Worm (Caenorhabditis elegans) whole organism, early embryonic: ENCODE data around the gene B0361.11.

Experiments
- B0310.2 ChIP-seq: sonication (generic microtip); optimal IDR thresholded peaks from 2 replicates; lab custom pipeline; 2016; ENCODE audit warnings: mild to moderate bottlenecking, missing genetic modification characterization, missing compliant biosample characterization
- F13C5.2 ChIP-seq: sonication (generic microtip); optimal IDR thresholded peaks from 2 replicates; lab custom pipeline; 2017; ENCODE audit warnings: mild to moderate bottlenecking, missing genetic modification characterization, inconsistent platforms, missing compliant biosample characterization
- aly-1 ChIP-seq: sonication (generic microtip); optimal IDR thresholded peaks from 2 replicates; lab custom pipeline; 2016; ENCODE audit warnings: missing genetic modification characterization, missing compliant biosample characterization
- ama-1 ChIP-seq: fragments of 150-350 bp; optimal IDR thresholded peaks from 2 replicates; lab custom pipeline; 2014
- ceh-13 ChIP-seq: fragments of 200-800 bp; sonication (Bioruptor generic); optimal IDR thresholded peaks from 2 replicates; lab custom pipeline; 2018; ENCODE audit warnings: mild to moderate bottlenecking, missing genetic modification characterization, missing compliant biosample characterization
- ceh-36 ChIP-seq: sonication (generic microtip); optimal IDR thresholded peaks from 2 replicates; lab custom pipeline; 2016; ENCODE audit warnings: missing genetic modification characterization, inconsistent platforms, missing compliant biosample characterization
- ets-7 ChIP-seq: sonication (generic microtip); optimal IDR thresholded peaks from 2 replicates; lab custom pipeline; 2016; ENCODE audit warnings: missing genotype, missing genetic modification characterization, missing compliant biosample characterization
- flt-1 ChIP-seq: fragments of 200-800 bp; sonication (Bioruptor generic); IDR thresholded peaks from 2 replicates; pipeline ENCODE4 v1.3.6; 2022; ENCODE audit warnings: missing genetic modification characterization, missing compliant biosample characterization
- hmbx-1 ChIP-seq: sonication (generic microtip); optimal IDR thresholded peaks from 2 replicates; lab custom pipeline; 2016; ENCODE audit warnings: mild to moderate bottlenecking, missing genetic modification characterization, missing compliant biosample characterization
- hmg-4 ChIP-seq: fragments of 200-800 bp; sonication (Bioruptor generic); optimal IDR thresholded peaks from 2 replicates; lab custom pipeline; 2018; ENCODE audit warnings: mild to moderate bottlenecking, missing genetic modification characterization, missing compliant biosample characterization
- hnd-1 ChIP-seq: sonication (generic microtip); optimal IDR thresholded peaks from 2 replicates; lab custom pipeline; 2016; ENCODE audit warnings: missing genetic modification characterization, missing compliant biosample characterization
- pes-1 ChIP-seq: fragments of 200-800 bp; sonication (Bioruptor generic); IDR thresholded peaks from 2 replicates; pipeline ENCODE4 v1.3.6; 2022; ENCODE audit warnings: missing genetic modification reagents, missing genetic modification characterization, missing compliant biosample characterization
- scrt-1 ChIP-seq: fragments of 200-800 bp; sonication (Bioruptor generic); IDR thresholded peaks from 2 replicates; pipeline ENCODE4 v1.3.6; 2022; ENCODE audit warnings: missing genetic modification characterization, missing compliant biosample characterization
- sea-1 ChIP-seq: fragments of 200-800 bp; sonication (Bioruptor generic); conservative IDR thresholded peaks from 2 replicates; pipeline ENCODE4 v1.3.6; 2022; ENCODE audit warnings: missing genetic modification characterization, missing compliant biosample characterization
- tbx-11 ChIP-seq: fragments of 200-800 bp; sonication (Bioruptor generic); IDR thresholded peaks from 2 replicates; pipeline ENCODE4 v1.3.6; 2022; ENCODE audit warnings: missing genetic modification characterization, missing compliant biosample characterization
- tbx-37 ChIP-seq: fragments of 200-800 bp; sonication (Bioruptor generic); conservative IDR thresholded peaks from 2 replicates; pipeline ENCODE4 v1.3.6; 2022; ENCODE audit warnings: missing genetic modification reagents, missing genetic modification characterization, missing compliant biosample characterization
- tra-4 ChIP-seq: sonication (generic microtip); optimal IDR thresholded peaks from 2 replicates; lab custom pipeline; 2017; ENCODE audit warnings: missing genetic modification characterization, missing compliant biosample characterization

B0361.11 gene

DNA sequence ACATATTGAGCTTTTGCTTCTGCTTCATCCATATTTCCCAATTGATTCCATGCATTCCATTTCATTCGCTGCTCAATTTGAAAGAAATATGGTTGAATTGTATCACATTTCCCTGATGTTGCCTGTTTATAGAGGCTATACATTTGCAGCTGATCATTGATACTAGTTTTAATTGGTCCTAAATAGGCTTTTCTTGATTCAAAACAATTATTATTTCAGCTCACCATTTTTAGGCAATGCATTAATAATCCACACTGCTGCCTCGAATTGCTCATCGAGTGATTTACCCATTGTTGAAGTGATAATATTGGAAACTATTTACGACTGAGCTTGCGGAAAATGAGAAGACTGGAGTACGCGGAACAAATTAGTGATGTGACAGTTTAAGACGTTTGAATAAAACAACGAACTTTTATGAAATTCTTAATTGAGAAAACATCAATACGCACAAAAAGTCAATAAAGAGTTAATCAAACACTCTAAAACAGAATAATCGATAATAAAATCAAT lies 31.3 kb downstream of the B0361.11 start, which contains the start of gene acbp-4:
TSS of gene acbp-4 (minus strand) at position 510 of the 510 bp plus-strand sequence.
- TF ChIP-seq ceh-36 (tag; lab: Kevin White, UChicago) (no peak), hnd-1 (tag; lab: Kevin White, UChicago) (no peak), pes-1 (GFP tag; lab: Robert Waterston, UW) (no peak), aly-1 (tag; lab: Kevin White, UChicago) (no peak), F13C5.2 (tag; lab: Kevin White, UChicago) (no peak), sea-1 (GFP tag; lab: Robert Waterston, UW) (no peak), tbx-37 (GFP tag; lab: Robert Waterston, UW) (no peak), tra-4 (no peak), hmbx-1 (tag; lab: Kevin White, UChicago) (no peak), B0310.2 (tag; lab: Kevin White, UChicago) (no peak)

DNA sequence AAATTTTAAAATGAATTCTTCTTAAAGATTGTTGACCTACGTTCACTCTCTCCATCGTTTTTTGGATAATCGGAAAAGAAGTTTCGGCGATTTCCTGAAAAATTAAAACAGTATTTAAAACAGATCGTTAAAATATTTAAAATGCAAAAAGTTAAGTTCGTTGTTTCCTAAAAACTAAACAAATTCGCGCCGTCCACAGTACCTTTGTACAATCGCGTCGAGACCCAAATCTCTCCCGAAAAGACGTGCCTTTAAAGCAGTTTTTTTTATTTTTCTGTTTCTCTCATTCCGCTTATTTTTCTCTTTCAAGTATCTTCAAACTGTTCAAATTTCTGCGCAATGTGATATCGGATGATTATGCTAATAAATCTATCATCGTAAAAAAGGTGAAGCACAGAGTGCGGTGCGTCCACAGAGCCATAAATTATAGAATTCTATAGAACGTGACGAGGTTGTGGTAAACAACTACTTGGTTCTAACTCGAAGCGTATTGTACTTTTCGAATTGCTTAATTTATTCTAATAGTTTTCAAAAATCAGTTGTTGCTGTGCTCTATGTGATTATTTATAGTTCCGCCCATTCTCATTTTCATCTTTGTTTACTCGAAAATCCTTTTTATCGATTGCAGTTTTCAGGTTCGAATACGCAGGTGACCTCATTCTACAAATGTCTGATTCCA lies 33.4 kb downstream of the B0361.11 start, which contains the start of the genes F56C9.6 and F56C9.3:
TSS of gene F56C9.6 (minus strand) at position 112 of the 679 bp plus-strand sequence.
TSS of gene F56C9.3 (plus strand) at position 629 of the 679 bp plus-strand sequence.
- no peak for TF ChIP-seq ets-7 (tag; lab: Kevin White, UChicago)
- TF ChIP-seq aly-1 (tag; lab: Kevin White, UChicago) = no peak
- no peak for TF ChIP-seq ceh-36 (tag; lab: Kevin White, UChicago)
- TF ChIP-seq hmbx-1 (tag; lab: Kevin White, UChicago) = no peak
- no peak for TF ChIP-seq hmg-4 (GFP tag; lab: Kevin White, UChicago)
- no peak for TF ChIP-seq ceh-13 (GFP tag; lab: Kevin White, UChicago)
- TF ChIP-seq sea-1 (GFP tag; lab: Robert Waterston, UW) = no peak
- TF ChIP-seq hnd-1 (tag; lab: Kevin White, UChicago) = no peak
- TF ChIP-seq tbx-11 (GFP tag; lab: Robert Waterston, UW) = no peak
- no peak for TF ChIP-seq tbx-37 (GFP tag; lab: Robert Waterston, UW)
- TF ChIP-seq tra-4 = no peak
- TF ChIP-seq B0310.2 (tag; lab: Kevin White, UChicago) = no peak
- no peak for TF ChIP-seq flt-1
- no peak for TF ChIP-seq scrt-1 (GFP tag; lab: Robert Waterston, UW)
- TF ChIP-seq F13C5.2 (tag; lab: Kevin White, UChicago) = no peak

DNA sequence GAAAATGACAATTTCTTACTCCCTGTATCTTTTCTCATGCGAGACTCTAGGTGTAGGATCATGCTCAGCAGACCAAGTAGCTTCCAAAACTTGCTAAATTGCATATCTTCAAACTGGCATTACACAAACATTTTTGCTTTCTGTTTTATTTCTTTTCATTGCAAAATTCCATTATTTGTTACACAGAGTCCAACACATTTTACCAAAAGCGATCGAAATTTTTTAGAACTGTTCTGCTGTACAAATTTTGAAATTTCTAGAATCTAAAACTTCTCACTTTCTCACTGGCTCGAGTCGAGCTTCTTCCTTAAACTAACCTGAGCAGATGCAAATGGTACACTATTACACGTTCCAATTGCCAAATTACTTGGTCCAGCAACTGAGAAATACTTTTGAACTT lies 37.1 kb downstream of the B0361.11 start:
- TF ChIP-seq tbx-37 (GFP tag; lab: Robert Waterston, UW) (no peak), hmg-4 (GFP tag; lab: Kevin White, UChicago) (no peak), ama-1 (no peak), F13C5.2 (tag; lab: Kevin White, UChicago) (no peak), pes-1 (GFP tag; lab: Robert Waterston, UW) (no peak), flt-1 (no peak), tbx-11 (GFP tag; lab: Robert Waterston, UW) (no peak), sea-1 (GFP tag; lab: Robert Waterston, UW) (no peak), ceh-36 (tag; lab: Kevin White, UChicago) (no peak), hnd-1 (tag; lab: Kevin White, UChicago) (no peak), ets-7 (tag; lab: Kevin White, UChicago) (no peak), hmbx-1 (tag; lab: Kevin White, UChicago) (no peak), scrt-1 (GFP tag; lab: Robert Waterston, UW) (no peak), ceh-13 (GFP tag; lab: Kevin White, UChicago) (no peak), tra-4 (no peak), B0310.2 (tag; lab: Kevin White, UChicago) (no peak), aly-1 (tag; lab: Kevin White, UChicago) (no peak)

DNA sequence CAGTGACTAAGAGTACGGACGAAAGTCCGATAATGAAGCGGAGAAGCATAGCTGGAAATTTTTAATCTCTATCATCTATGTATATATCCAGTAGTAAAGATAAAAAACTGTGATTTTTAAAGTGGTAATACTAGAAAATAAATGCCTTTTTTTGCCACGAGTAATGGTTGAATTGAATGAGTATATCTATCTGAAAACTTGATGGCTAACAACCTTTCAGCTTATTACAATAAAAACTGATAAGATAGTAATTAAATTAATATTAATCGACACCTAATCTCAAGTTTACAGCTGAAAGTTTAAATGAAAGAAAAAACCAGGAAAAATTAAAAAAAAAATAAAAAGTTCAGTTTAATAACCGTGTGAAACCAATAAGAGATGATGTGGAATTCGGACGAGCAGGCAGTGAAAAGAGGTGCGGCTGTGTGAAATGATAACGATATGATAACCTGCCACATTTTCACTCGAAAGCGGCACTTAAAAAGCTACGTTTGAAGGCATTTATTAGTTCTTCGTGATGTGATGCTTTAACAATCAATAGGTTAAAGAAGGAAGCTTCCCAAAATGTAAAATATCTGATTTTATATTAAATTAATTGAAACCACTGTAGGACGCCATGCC lies 37.6 kb downstream of the B0361.11 start, which contains the start of gene nspg-6:
TSS of gene nspg-6 (minus strand) at position 51 of the 621 bp plus-strand sequence.
- TF ChIP-seq hmg-4 (GFP tag; lab: Kevin White, UChicago) (no peak), ets-7 (tag; lab: Kevin White, UChicago) (no peak), sea-1 (GFP tag; lab: Robert Waterston, UW) (no peak), tbx-11 (GFP tag; lab: Robert Waterston, UW) (no peak), flt-1 (no peak)

DNA sequence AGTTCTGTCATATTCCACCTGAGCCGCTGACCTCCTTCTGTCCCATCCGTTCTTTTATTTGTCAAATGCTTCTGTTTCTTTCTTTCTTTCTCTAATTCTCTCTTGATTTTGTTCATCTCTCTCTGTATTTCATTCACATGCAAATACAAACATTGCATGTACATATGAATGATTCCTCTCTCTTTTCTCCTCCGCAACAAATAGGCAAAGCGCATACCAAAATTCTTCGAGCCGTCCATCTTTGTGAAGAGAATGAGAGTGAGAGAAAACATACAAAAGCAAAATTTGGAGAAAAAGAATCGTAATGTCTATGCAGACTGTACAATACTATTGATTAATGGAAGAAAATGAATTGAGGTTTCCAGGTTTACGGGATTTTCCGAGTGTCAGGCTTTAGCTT lies 40.0 kb downstream of the B0361.11 start:
- TF ChIP-seq pes-1 (GFP tag; lab: Robert Waterston, UW) (no peak), tbx-11 (GFP tag; lab: Robert Waterston, UW) (no peak), F13C5.2 (tag; lab: Kevin White, UChicago) (no peak), aly-1 (tag; lab: Kevin White, UChicago) (no peak), hmg-4 (GFP tag; lab: Kevin White, UChicago) (no peak), B0310.2 (tag; lab: Kevin White, UChicago) (no peak), sea-1 (GFP tag; lab: Robert Waterston, UW) (no peak), hnd-1 (tag; lab: Kevin White, UChicago) (no peak), ceh-36 (tag; lab: Kevin White, UChicago) (no peak), scrt-1 (GFP tag; lab: Robert Waterston, UW) (no peak), tra-4 (no peak), ets-7 (tag; lab: Kevin White, UChicago) (no peak), flt-1 (no peak), ceh-13 (GFP tag; lab: Kevin White, UChicago) (no peak), hmbx-1 (tag; lab: Kevin White, UChicago) (no peak), ama-1 (no peak)

DNA sequence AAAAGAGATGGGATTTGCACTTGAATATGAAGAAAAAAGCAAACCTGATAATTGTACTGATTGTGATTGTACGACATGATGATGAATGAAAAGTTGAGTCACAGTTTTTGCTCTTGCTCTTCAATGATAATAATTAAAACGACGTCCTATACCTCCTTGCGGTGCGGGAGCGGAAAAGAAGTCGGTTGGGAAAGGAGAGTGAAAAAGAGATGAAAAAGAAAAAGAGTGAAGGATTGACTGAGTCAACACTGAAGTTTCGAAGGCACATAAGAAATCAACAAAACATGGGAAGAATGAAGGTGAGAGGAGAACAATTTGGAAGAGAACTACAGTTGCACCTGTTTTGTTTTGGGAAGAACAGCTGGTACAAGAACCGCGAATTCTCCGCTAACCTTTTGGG lies 42.0 kb downstream of the B0361.11 start, which contains the start of gene F56C9.8:
TSS of gene F56C9.8 (minus strand) at position 120 of the 400 bp plus-strand sequence.
- TF ChIP-seq ceh-13 (GFP tag; lab: Kevin White, UChicago) = no peak
- TF ChIP-seq pes-1 (GFP tag; lab: Robert Waterston, UW) = no peak
- no peak for TF ChIP-seq scrt-1 (GFP tag; lab: Robert Waterston, UW)
- no peak for TF ChIP-seq tbx-11 (GFP tag; lab: Robert Waterston, UW)
- TF ChIP-seq ama-1 = no peak
- no peak for TF ChIP-seq sea-1 (GFP tag; lab: Robert Waterston, UW)
- TF ChIP-seq tbx-37 (GFP tag; lab: Robert Waterston, UW) = no peak
- TF ChIP-seq B0310.2 (tag; lab: Kevin White, UChicago) = no peak
- no peak for TF ChIP-seq hmbx-1 (tag; lab: Kevin White, UChicago)
- TF ChIP-seq flt-1 = no peak
- no peak for TF ChIP-seq hnd-1 (tag; lab: Kevin White, UChicago)
- TF ChIP-seq ets-7 (tag; lab: Kevin White, UChicago) = no peak
- TF ChIP-seq F13C5.2 (tag; lab: Kevin White, UChicago) = no peak
- TF ChIP-seq hmg-4 (GFP tag; lab: Kevin White, UChicago) = no peak
- no peak for TF ChIP-seq tra-4
- TF ChIP-seq aly-1 (tag; lab: Kevin White, UChicago) = no peak
- no peak for TF ChIP-seq ceh-36 (tag; lab: Kevin White, UChicago)
